Fruit fly (Drosophila melanogaster) whole organism, wandering third instar larva: ENCODE data around the gene sqz.

Source experiments
- Abd-B ChIP-seq: fragments of >200 bp; optimal IDR thresholded peaks from 2 replicates; lab custom pipeline; 2017; ENCODE audit warnings: missing biosample characterization, missing genetic modification characterization
- CG32264 ChIP-seq: fragments of 200-800 bp; sonication (Bioruptor generic); optimal IDR thresholded peaks from 2 replicates; lab custom pipeline; 2016; ENCODE audit warnings: missing biosample characterization, missing genetic modification characterization
- CG9705 ChIP-seq: fragments of 200-800 bp; sonication (Bioruptor generic); optimal IDR thresholded peaks from 2 replicates; lab custom pipeline; 2018; ENCODE audit warnings: missing biosample characterization, mild to moderate bottlenecking, missing genetic modification characterization
- CrebA ChIP-seq: fragments of 200-800 bp; sonication (Bioruptor generic); optimal IDR thresholded peaks from 2 replicates; lab custom pipeline; 2016; ENCODE audit warnings: missing biosample characterization, mild to moderate bottlenecking, missing genetic modification characterization, borderline replicate concordance
- Dfd ChIP-seq: fragments of >200 bp; optimal IDR thresholded peaks from 2 replicates; lab custom pipeline; 2017; ENCODE audit warnings: missing biosample characterization, missing genetic modification characterization
- Dif ChIP-seq: fragments of 200-275, 200-300 bp; sonication (Bioruptor generic); optimal IDR thresholded peaks from 2 replicates; lab custom pipeline; 2018; ENCODE audit warnings: missing biosample characterization, missing genetic modification characterization; ENCODE audit not compliant: partially characterized antibody
- GATAd ChIP-seq: sonication (Bioruptor generic); optimal IDR thresholded peaks from 2 replicates; lab custom pipeline; 2016; ENCODE audit warnings: missing biosample characterization, missing genetic modification characterization
- HLH106 ChIP-seq: fragments of 200-800 bp; optimal IDR thresholded peaks from 3 replicates; lab custom pipeline; 2019; ENCODE audit warnings: missing biosample characterization, mild to moderate bottlenecking, missing genetic modification characterization, moderate library complexity
- Hnf4 ChIP-seq: fragments of 200-800 bp; sonication (Bioruptor generic); optimal IDR thresholded peaks from 2 replicates; lab custom pipeline; 2016; ENCODE audit warnings: missing biosample characterization, mild to moderate bottlenecking, missing genetic modification characterization
- Hr78 ChIP-seq: fragments of >200 bp; optimal IDR thresholded peaks from 2 replicates; lab custom pipeline; 2017; ENCODE audit warnings: missing biosample characterization, missing genetic modification characterization
- Hr83 ChIP-seq: fragments of 200-300 bp; sonication (Bioruptor generic); optimal IDR thresholded peaks from 2 replicates; lab custom pipeline; 2016; ENCODE audit warnings: missing biosample characterization, mild to moderate bottlenecking, missing genetic modification characterization, moderate library complexity; ENCODE audit not compliant: poor library complexity, severe bottlenecking
- Jra ChIP-seq: sonication (Bioruptor generic); optimal IDR thresholded peaks from 2 replicates; lab custom pipeline; 2016; ENCODE audit warnings: missing biosample characterization, missing genetic modification characterization
- Mio ChIP-seq: sonication (Bioruptor generic); optimal IDR thresholded peaks from 2 replicates; lab custom pipeline; 2016; ENCODE audit warnings: missing biosample characterization, missing genetic modification characterization
- Myc ChIP-seq: fragments of >200 bp; optimal IDR thresholded peaks from 2 replicates; lab custom pipeline; 2017
- N ChIP-seq: fragments of >200 bp; optimal IDR thresholded peaks from 2 replicates; lab custom pipeline; 2018; ENCODE audit warnings: missing biosample characterization, missing external identifiers, missing genetic modification characterization
- OdsH ChIP-seq: fragments of 200-800 bp; sonication (Bioruptor generic); optimal IDR thresholded peaks from 2 replicates; lab custom pipeline; 2016; ENCODE audit warnings: missing biosample characterization, mild to moderate bottlenecking, missing genetic modification characterization
- Rel ChIP-seq, 2 experiments: fragments of 200-800 bp; sonication (Bioruptor generic) in 1 of 2; optimal IDR thresholded peaks; 2 replicates in 1 of 2; 3 replicates in 1 of 2; lab custom pipeline; 2016 to 2019; ENCODE audit warnings: mild to moderate bottlenecking in 2 of 2, missing biosample characterization in 2 of 2, missing genetic modification characterization in 2 of 2, moderate library complexity in 1 of 2
- Sp1 ChIP-seq: fragments of 200-800 bp; sonication (Bioruptor generic); optimal IDR thresholded peaks from 3 replicates; lab custom pipeline; 2019; ENCODE audit warnings: missing biosample characterization, mild to moderate bottlenecking, missing genetic modification characterization, moderate library complexity
- Vsx2 ChIP-seq: fragments of 200-300, 225-300 bp; sonication (Bioruptor generic); optimal IDR thresholded peaks from 2 replicates; lab custom pipeline; 2018; ENCODE audit warnings: missing biosample characterization, missing genetic modification characterization; ENCODE audit not compliant: partially characterized antibody
- br ChIP-seq: fragments of 200-800 bp; sonication (Bioruptor generic); optimal IDR thresholded peaks from 2 replicates; lab custom pipeline; 2016; ENCODE audit warnings: missing biosample characterization, missing genetic modification characterization
- brk ChIP-seq: fragments of 200-800 bp; sonication (Bioruptor generic); optimal IDR thresholded peaks from 2 replicates; lab custom pipeline; 2016; ENCODE audit warnings: missing biosample characterization, mild to moderate bottlenecking, missing genetic modification characterization
- dl ChIP-seq, 2 experiments: fragments of 175-275, 200-275 bp in 1 of 2; fragments of 200-275 bp in 1 of 2; sonication (Bioruptor generic); optimal IDR thresholded peaks; lab custom pipeline; 2018; ENCODE audit warnings: mild to moderate bottlenecking in 2 of 2, missing biosample characterization in 2 of 2, missing genetic modification characterization in 2 of 2, moderate library complexity in 2 of 2; ENCODE audit not compliant: partially characterized antibody in 2 of 2, insufficient read depth in 1 of 2
- dmrt93B ChIP-seq: fragments of 200-800 bp; sonication (Bioruptor generic); optimal IDR thresholded peaks from 2 replicates; lab custom pipeline; 2018; ENCODE audit warnings: missing biosample characterization, mild to moderate bottlenecking, missing genetic modification characterization
- dsf ChIP-seq: sonication (Bioruptor generic); optimal IDR thresholded peaks from 2 replicates; lab custom pipeline; 2016; ENCODE audit warnings: missing biosample characterization, missing genetic modification characterization, borderline replicate concordance
- ey ChIP-seq: fragments of 200-800 bp; sonication (Bioruptor generic); optimal IDR thresholded peaks from 2 replicates; lab custom pipeline; 2016; ENCODE audit warnings: missing biosample characterization, missing genetic modification characterization
- foxo ChIP-seq, 2 experiments: fragments of 200-800 bp; sonication (Bioruptor generic); optimal IDR thresholded peaks; 2 replicates in 1 of 2; 3 replicates in 1 of 2; lab custom pipeline; 2016 to 2017; ENCODE audit warnings: missing biosample characterization in 2 of 2, missing genetic modification characterization in 2 of 2
- fru ChIP-seq: fragments of 200-800 bp; sonication (Bioruptor generic); optimal IDR thresholded peaks from 3 replicates; lab custom pipeline; 2016; ENCODE audit warnings: missing biosample characterization, mild to moderate bottlenecking, missing genetic modification characterization
- h ChIP-seq: fragments of 200-800 bp; sonication (Bioruptor generic); optimal IDR thresholded peaks from 3 replicates; lab custom pipeline; 2016; ENCODE audit warnings: missing biosample characterization, mild to moderate bottlenecking, missing genetic modification characterization
- jim ChIP-seq: fragments of 175-275, 200-325 bp; sonication (Bioruptor generic); optimal IDR thresholded peaks from 2 replicates; lab custom pipeline; 2016; ENCODE audit warnings: missing biosample characterization, mild to moderate bottlenecking, missing genetic modification characterization
- lola ChIP-seq: fragments of >200 bp; optimal IDR thresholded peaks from 2 replicates; lab custom pipeline; 2017; ENCODE audit warnings: missing biosample characterization, missing genetic modification characterization
- pan ChIP-seq: fragments of >200 bp; optimal IDR thresholded peaks from 2 replicates; lab custom pipeline; 2017
- psq ChIP-seq: fragments of 200-800 bp; sonication (Bioruptor generic); optimal IDR thresholded peaks from 3 replicates; lab custom pipeline; 2017; ENCODE audit warnings: missing biosample characterization, mild to moderate bottlenecking, missing genetic modification characterization, moderate library complexity
- rgr ChIP-seq: fragments of 200-800 bp; sonication (Bioruptor generic); optimal IDR thresholded peaks from 3 replicates; lab custom pipeline; 2016; ENCODE audit warnings: missing biosample characterization, mild to moderate bottlenecking, missing genetic modification characterization
- sage ChIP-seq: fragments of 200-800 bp; sonication (Bioruptor generic); optimal IDR thresholded peaks from 2 replicates; lab custom pipeline; 2016; ENCODE audit warnings: missing biosample characterization, mild to moderate bottlenecking, missing genetic modification characterization
- sv ChIP-seq: fragments of 200-800 bp; sonication (Bioruptor generic); optimal IDR thresholded peaks from 3 replicates; lab custom pipeline; 2016; ENCODE audit warnings: missing biosample characterization, missing genetic modification characterization
- tai ChIP-seq: sonication (Bioruptor generic); optimal IDR thresholded peaks from 2 replicates; lab custom pipeline; 2016; ENCODE audit warnings: missing biosample characterization, missing genetic modification characterization
- usp ChIP-seq: fragments of >200 bp; optimal IDR thresholded peaks from 2 replicates; lab custom pipeline; 2017; ENCODE audit warnings: missing biosample characterization, missing genetic modification characterization
- woc ChIP-seq: sonication (Bioruptor generic); optimal IDR thresholded peaks from 2 replicates; lab custom pipeline; 2016; ENCODE audit warnings: missing biosample characterization, mild to moderate bottlenecking, missing genetic modification characterization

The sqz gene

DNA sequence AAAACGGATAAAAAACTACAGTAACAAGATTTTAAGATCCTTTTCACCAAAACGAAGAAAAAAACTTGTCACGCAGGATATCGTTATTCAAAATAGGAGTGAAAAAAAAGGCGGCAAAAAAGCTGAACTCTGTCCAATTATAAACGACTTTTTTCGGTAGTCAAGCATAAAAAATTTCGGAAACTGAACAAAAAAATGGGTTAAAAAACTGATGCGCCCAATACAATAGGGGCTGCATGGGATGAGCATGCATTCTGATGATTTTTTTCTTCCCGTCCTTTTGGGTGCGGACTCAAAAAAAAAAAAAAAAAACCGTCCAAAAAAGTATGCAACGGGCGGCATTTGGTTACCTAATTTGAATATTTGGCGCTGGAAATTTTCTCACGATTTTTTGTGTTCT is 10.5 kb downstream of the sqz start:
- TF ChIP-seq Dif (GFP tag; lab: Kevin White, UChicago) (no peak), Sp1 (GFP tag; lab: Kevin White, UChicago) (no peak), fru (GFP tag; lab: Kevin White, UChicago) (no peak), Myc (lab: Kevin White, UChicago) (no peak), pan (no peak)

DNA sequence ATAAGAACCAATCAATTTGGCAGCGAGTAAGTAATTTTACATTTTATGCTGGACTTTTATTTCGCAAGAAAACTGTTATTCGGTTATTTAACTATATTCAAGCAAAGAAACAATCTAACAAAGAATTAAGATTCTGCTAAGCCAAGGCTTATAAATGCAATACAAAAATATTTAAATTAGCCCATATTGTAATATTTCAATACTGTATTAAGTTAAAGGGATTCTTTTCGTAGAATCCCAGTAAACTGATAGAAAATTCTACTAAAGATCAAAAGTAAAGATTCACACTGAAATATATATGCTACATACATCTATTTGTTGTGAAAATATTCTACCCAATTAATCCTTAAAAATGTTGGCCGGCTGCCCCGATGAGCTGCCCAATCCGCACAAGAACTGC is 12.7 kb downstream of the sqz start, which contains the start of gene CG14282:
TSS of gene CG14282 (plus strand) at position 301 of the 400 bp plus-strand sequence.
- TF ChIP-seq Abd-B (GFP tag; lab: Kevin White, UChicago) = no peak
- no peak for TF ChIP-seq dmrt93B (GFP tag; lab: Kevin White, UChicago)
- no peak for TF ChIP-seq Dfd
- TF ChIP-seq Hr78 = no peak
- no peak for TF ChIP-seq Jra (GFP tag; lab: Kevin White, UChicago)
- TF ChIP-seq OdsH = no peak
- TF ChIP-seq Myc (lab: Kevin White, UChicago) = no peak
- TF ChIP-seq Dif (GFP tag; lab: Kevin White, UChicago) = no peak
- TF ChIP-seq GATAd (GFP tag; lab: Kevin White, UChicago) = no peak
- TF ChIP-seq Vsx2 (GFP tag; lab: Kevin White, UChicago) = no peak
- TF ChIP-seq foxo (GFP tag; optimal IDR thresholded peaks at IDR 0.05; lab: Kevin White, UChicago) = no peak
- TF ChIP-seq psq (GFP tag; lab: Kevin White, UChicago) = no peak

DNA sequence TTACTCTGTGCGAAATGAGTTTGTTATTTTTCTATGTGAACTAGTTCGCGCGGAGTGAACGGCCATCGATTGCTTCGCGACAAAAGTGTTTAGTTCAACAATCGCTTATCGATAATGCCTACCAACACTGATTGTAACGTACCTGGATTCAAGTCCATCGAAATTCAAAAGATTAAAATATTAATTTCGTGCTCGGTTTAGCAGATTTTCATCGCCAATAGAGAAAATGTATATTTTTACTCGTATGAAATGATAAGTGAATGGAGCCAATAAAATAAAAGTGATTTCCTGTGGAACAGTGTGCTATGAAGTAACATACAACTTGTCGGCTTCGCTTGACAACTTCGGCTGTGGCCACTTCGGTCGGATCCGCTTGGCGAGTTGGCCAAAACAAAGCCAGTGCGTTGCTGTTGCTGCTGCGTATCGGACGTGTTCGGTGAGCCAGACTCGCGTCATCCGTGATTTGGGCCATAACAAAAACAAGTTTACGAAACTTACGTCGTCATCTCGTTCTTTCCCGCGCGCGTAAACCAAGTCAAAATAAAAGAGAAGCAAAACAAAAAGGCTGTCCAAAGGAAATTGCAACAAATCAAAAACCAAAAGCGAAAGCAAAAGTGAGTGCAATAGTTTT is 16.4 kb downstream of the sqz start, which contains the start of the genes CG5555 and myd:
TSS of gene CG5555 (minus strand) at position 276 of the 631 bp plus-strand sequence.
TSS of gene myd (plus strand) at position 397 of the 631 bp plus-strand sequence.
- TF ChIP-seq N (GFP tag; lab: Kevin White, UChicago) (no peak), brk (GFP tag; lab: Kevin White, UChicago) (peak; percentile 80), dmrt93B (GFP tag; lab: Kevin White, UChicago) (no peak), ey (GFP tag; lab: Kevin White, UChicago) (peak; percentile 68), fru (GFP tag; lab: Kevin White, UChicago) (peak; percentile 90), jim (no peak), CrebA (GFP tag; lab: Kevin White, UChicago) (peak; percentile 32), br (GFP tag; lab: Kevin White, UChicago) (peak; percentile 64), dsf (GFP tag; lab: Kevin White, UChicago) (peak; percentile 39), Abd-B (GFP tag; lab: Kevin White, UChicago) (no peak), Hr78 (no peak), Dif (GFP tag; lab: Kevin White, UChicago) (peak; percentile 51), Hr83 (GFP tag; lab: Kevin White, UChicago) (no peak), h (GFP tag; lab: Kevin White, UChicago) (peak; percentile 82), sv (GFP tag; lab: Kevin White, UChicago) (peak; percentile 10), lola (GFP tag; lab: Kevin White, UChicago) (no peak), sage (GFP tag; lab: Kevin White, UChicago) (peak; percentile 30), Mio (GFP tag; lab: Kevin White, UChicago) (no peak), usp (GFP tag; lab: Kevin White, UChicago) (no peak), woc (GFP tag; lab: Kevin White, UChicago) (peak; percentile 27), Myc (lab: Kevin White, UChicago) (no peak), rgr (GFP tag; lab: Kevin White, UChicago) (peak; percentile 72), pan (no peak), CG9705 (GFP tag; lab: Kevin White, UChicago) (no peak), Rel (GFP tag; optimal IDR thresholded peaks at IDR 0.05; lab: Kevin White, UChicago) (no peak), Rel (tag; optimal IDR thresholded peaks at IDR 0.05; lab: Kevin White, UChicago) (peak; percentile 39), OdsH (peak; percentile 64), Vsx2 (GFP tag; lab: Kevin White, UChicago) (peak; percentile 20), HLH106 (peak; percentile 52), Dfd (no peak), foxo (GFP tag; optimal IDR thresholded peaks at IDR 0.05; lab: Kevin White, UChicago) (peak in 1 of 2 experiments; percentile 62), tai (GFP tag; lab: Kevin White, UChicago) (peak; percentile 78), GATAd (GFP tag; lab: Kevin White, UChicago) (peak; percentile 7), psq (GFP tag; lab: Kevin White, UChicago) (peak; percentile 77), Hnf4 (GFP tag; lab: Kevin White, UChicago) (peak; percentile 78), CG32264 (GFP tag; lab: Kevin White, UChicago) (peak; percentile 54), Jra (GFP tag; lab: Kevin White, UChicago) (peak; percentile 47), dl (GFP tag; optimal IDR thresholded peaks at IDR 0.05; lab: Kevin White, UChicago; ENCODE audit: insufficient read depth in 1 of 2, partially characterized antibody in 2 of 2) (no peak), Sp1 (GFP tag; lab: Kevin White, UChicago) (peak; percentile 54)
